Fruit fly (Drosophila melanogaster): ENCODE results near the gene CG18731.

DNA sequence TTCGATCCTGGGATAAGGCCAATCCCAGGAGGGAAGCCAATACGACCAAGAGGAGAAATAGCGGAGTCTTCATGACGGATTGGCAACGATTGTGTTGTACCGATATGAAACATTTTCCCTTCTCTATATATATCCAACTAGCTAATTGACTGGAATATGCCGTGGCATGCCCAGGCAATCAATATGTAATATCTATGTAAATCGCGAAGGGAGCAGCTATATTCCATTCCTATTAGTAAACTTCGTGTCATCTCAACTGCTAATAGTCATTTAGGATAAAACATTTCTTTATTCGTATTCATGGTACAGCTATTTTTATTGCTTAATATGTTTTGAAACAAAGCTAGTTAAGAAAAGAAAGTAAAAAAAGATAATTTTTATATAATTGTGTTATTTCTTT is 9.6 kb upstream of the CG18731 start, which contains the start of gene Dup99B:
- no peak for TF ChIP-seq psq (optimal IDR thresholded peaks at IDR 0.05)
- no peak for TF ChIP-seq h (optimal IDR thresholded peaks at IDR 0.05)
- TF ChIP-seq ttk (optimal IDR thresholded peaks at IDR 0.05): no peak
- no peak for TF ChIP-seq Myc (optimal IDR thresholded peaks at IDR 0.05)
- no peak for TF ChIP-seq Sin3A (optimal IDR thresholded peaks at IDR 0.05)
- TF ChIP-seq insv (optimal IDR thresholded peaks at IDR 0.05): no peak

Data from Kc167 (cell line).